Worm (Caenorhabditis elegans) whole organism, mixed stage, embryonic: Measurements from ENCODE around the gene T14B1.1.

ENCODE experiments used
- nhr-12 ChIP-seq: fragments of 150-350 bp; optimal IDR thresholded peaks from 2 replicates; lab custom pipeline; 2014; ENCODE audit warnings: missing biosample characterization, missing genetic modification characterization
- nhr-237 ChIP-seq: fragments of 150-350 bp; optimal IDR thresholded peaks from 2 replicates; lab custom pipeline; 2014; ENCODE audit warnings: missing biosample characterization, missing genetic modification characterization

ce11 chrX:9648098-9648574 lies 20.4 kb downstream of the T14B1.1 start, which contains the start of gene F34H10.4:
- TF ChIP-seq nhr-237 (tag; lab: Kevin White, UChicago), result no peak
- TF ChIP-seq nhr-12 (tag; lab: Kevin White, UChicago), result no peak
